Fruit fly (Drosophila melanogaster): ENCODE data around the gene CG31909.
A peak's percentile ranks its signal among the peaks of the same experiment; 100 is the strongest.

Gene CG31909

DNA sequence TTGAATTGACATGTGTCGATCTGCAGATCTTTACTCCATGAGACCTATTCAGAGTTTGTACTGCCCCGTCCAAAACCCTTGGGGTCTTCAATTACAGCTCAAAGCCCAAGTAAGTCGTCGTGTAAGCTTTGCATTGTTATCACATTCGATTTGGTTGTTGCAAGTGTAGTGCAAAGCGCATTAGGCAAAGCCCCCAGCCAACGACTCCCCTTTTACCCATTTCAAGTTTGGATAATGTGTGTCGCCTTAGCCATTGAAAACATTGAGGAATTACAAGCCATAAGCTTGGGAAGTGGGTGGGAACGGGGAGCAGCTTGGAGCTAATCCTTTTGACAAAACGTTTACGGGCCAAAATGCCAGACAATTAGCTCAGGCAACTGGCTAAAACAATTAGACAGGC lies 2.2 kb downstream of the CG31909 start:
- no peak for TF ChIP-seq esn (GFP tag; optimal IDR thresholded peaks at IDR 0.05)
- TF ChIP-seq Sox102F (GFP tag; optimal IDR thresholded peaks at IDR 0.05) = no peak
- TF ChIP-seq CG8319 (GFP tag; optimal IDR thresholded peaks at IDR 0.05) = no peak
- no peak for TF ChIP-seq Hr39 (GFP tag; optimal IDR thresholded peaks at IDR 0.05)
- no peak for TF ChIP-seq CG7368 (GFP tag; optimal IDR thresholded peaks at IDR 0.05)
- TF ChIP-seq CG8632 (GFP tag; optimal IDR thresholded peaks at IDR 0.05) = no peak
- no peak for TF ChIP-seq Eip75B (GFP tag; optimal IDR thresholded peaks at IDR 0.05)
- no peak for TF ChIP-seq spab (GFP tag; optimal IDR thresholded peaks at IDR 0.05)
- TF ChIP-seq cyc (GFP tag; optimal IDR thresholded peaks at IDR 0.05) = no peak
- no peak for TF ChIP-seq Lpt (GFP tag; optimal IDR thresholded peaks at IDR 0.05)
- TF ChIP-seq ss (GFP tag; optimal IDR thresholded peaks at IDR 0.05) = no peak
- no peak for TF ChIP-seq svp (GFP tag)

DNA sequence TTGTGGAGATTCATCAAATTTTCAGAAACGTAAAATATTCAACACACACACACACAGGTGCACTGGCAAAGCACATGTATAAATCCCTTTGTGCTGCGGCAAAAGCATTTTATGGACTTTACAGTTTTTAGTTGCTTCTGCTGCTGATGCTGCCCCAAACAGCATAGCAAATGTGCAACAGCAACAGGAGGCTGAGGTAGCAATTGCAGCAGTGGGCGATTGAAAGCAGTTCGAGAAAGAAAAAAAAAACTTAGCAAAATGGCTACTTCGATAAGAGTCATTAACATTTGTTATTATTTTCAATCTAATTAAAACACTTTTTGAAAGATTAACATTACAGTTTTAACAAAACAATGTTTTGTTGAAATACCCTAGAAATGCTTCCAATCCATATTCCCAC lies 2.9 kb downstream of the CG31909 start:
- peak; percentile 27; the same call in 1 of the 2 replicates for TF ChIP-seq CG15336 (GFP tag; IDR thresholded peaks at IDR 0.05)
- TF ChIP-seq svp (GFP tag) = no peak
- TF ChIP-seq Eip78C (GFP tag) = peak; percentile 57
- TF ChIP-seq CG32006 (GFP tag; optimal IDR thresholded peaks at IDR 0.05) = peak; percentile 45

DNA sequence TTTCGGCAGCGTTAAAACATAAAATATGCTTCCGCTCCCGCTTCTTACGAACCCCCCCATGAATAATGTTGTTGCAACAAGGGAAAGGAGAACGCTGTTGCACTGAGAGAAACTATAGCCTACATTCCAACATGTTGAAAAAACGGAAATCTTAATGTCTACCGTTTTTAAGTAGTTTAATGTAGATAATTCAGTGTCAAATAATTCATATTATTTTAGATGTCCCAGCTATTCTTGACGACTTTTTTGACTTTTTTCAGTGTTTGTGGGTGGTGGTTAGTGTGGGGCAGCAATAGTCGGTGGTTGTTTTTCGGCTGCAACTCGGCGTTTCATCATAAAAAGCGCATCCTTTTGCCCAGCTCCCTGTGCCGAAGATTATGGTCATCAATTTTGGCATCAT lies 4.7 kb downstream of the CG31909 start:
- TF ChIP-seq CG1621 (tag; optimal IDR thresholded peaks at IDR 0.05) (no peak), pdm3 (GFP tag; optimal IDR thresholded peaks at IDR 0.05) (peak; percentile 47), topi (GFP tag; optimal IDR thresholded peaks at IDR 0.05) (peak; percentile 73), Sox14 (GFP tag; optimal IDR thresholded peaks at IDR 0.05) (peak; percentile 58), CG10631 (GFP tag; optimal IDR thresholded peaks at IDR 0.05) (peak; percentile 14), Eip75B (GFP tag; optimal IDR thresholded peaks at IDR 0.05) (peak; percentile 26), fd59A (GFP tag; optimal IDR thresholded peaks at IDR 0.05) (no peak), CG11902 (GFP tag; optimal IDR thresholded peaks at IDR 0.05) (peak; percentile 10), Eip78C (GFP tag) (peak; percentile 72), svp (GFP tag) (peak; percentile 85), Hr4 (GFP tag; optimal IDR thresholded peaks at IDR 0.05) (no peak), Eip93F (GFP tag; optimal IDR thresholded peaks at IDR 0.05) (no peak), cyc (GFP tag; optimal IDR thresholded peaks at IDR 0.05) (peak; percentile 72), Ets21C (GFP tag; optimal IDR thresholded peaks at IDR 0.05) (peak; percentile 57), CG3919 (GFP tag; optimal IDR thresholded peaks at IDR 0.05) (peak; percentile 34), CG32006 (GFP tag; optimal IDR thresholded peaks at IDR 0.05) (peak; percentile 39), Ets96B (tag; optimal IDR thresholded peaks at IDR 0.05) (peak; percentile 12), Met (GFP tag; optimal IDR thresholded peaks at IDR 0.05) (peak; percentile 74), Hr39 (GFP tag; optimal IDR thresholded peaks at IDR 0.05) (peak; percentile 74), CG3032 (tag; optimal IDR thresholded peaks at IDR 0.05) (no peak), OdsH (GFP tag; optimal IDR thresholded peaks at IDR 0.05) (peak; percentile 39), lz (GFP tag; optimal IDR thresholded peaks at IDR 0.05) (peak; percentile 76), CG15336 (GFP tag; IDR thresholded peaks at IDR 0.05) (peak; percentile 15; the same call in 1 of the 2 replicates), CG31627 (GFP tag; optimal IDR thresholded peaks at IDR 0.05) (peak; percentile 67), vri (GFP tag; optimal IDR thresholded peaks at IDR 0.05) (peak; percentile 17), salr (GFP tag; optimal IDR thresholded peaks at IDR 0.05) (no peak), CG8632 (GFP tag; optimal IDR thresholded peaks at IDR 0.05) (peak; percentile 57), CG34406 (GFP tag; optimal IDR thresholded peaks at IDR 0.05) (peak; percentile 59), Sox102F (GFP tag; optimal IDR thresholded peaks at IDR 0.05) (peak; percentile 78), Sox15 (GFP tag; optimal IDR thresholded peaks at IDR 0.05) (peak; percentile 13), Gug (GFP tag; IDR thresholded peaks at IDR 0.05) (no peak), achi (GFP tag; optimal IDR thresholded peaks at IDR 0.05) (peak; percentile 24), esn (GFP tag; optimal IDR thresholded peaks at IDR 0.05) (peak; percentile 83), CG6163 (GFP tag; IDR thresholded peaks at IDR 0.05) (peak; percentile 54; the same call in 1 of the 3 replicates), acj6 (GFP tag; optimal IDR thresholded peaks at IDR 0.05) (peak; percentile 40), CG8119 (GFP tag; IDR thresholded peaks at IDR 0.05) (no peak), Smox (GFP tag; optimal IDR thresholded peaks at IDR 0.05) (peak; percentile 60), CG6792 (GFP tag; optimal IDR thresholded peaks at IDR 0.05) (peak; percentile 47)
